Fruit fly (Drosophila melanogaster) whole organism, pupa: ENCODE data around the gene CG5225.

Experiments used
- CG10348 ChIP-seq: fragments of 200-800 bp; sonication (Bioruptor generic); IDR thresholded peaks from 2 replicates; pipeline ENCODE4 v1.3.6; 2022; ENCODE audit warnings: missing biosample characterization, missing genetic modification characterization
- CG12605 ChIP-seq: fragments of 200-800 bp; sonication (Bioruptor generic); IDR thresholded peaks from 2 replicates; pipeline ENCODE4 v1.3.6; 2022; ENCODE audit warnings: missing biosample characterization, missing genetic modification characterization
- CG13204 ChIP-seq: fragments of 200-800 bp; sonication (Bioruptor generic); optimal IDR thresholded peaks from 2 replicates; lab custom pipeline; 2018; ENCODE audit warnings: missing biosample characterization, mild to moderate bottlenecking, missing genetic modification characterization, moderate library complexity
- CG14655 ChIP-seq: fragments of 200-800 bp; sonication (Bioruptor generic); optimal IDR thresholded peaks from 3 replicates; lab custom pipeline; 2017; ENCODE audit warnings: mild to moderate bottlenecking, missing biosample characterization, missing genetic modification reagents, missing genetic modification characterization
- CG15710 ChIP-seq: fragments of 200-800 bp; sonication (Bioruptor generic); optimal IDR thresholded peaks from 2 replicates; lab custom pipeline; 2018; ENCODE audit warnings: missing biosample characterization, mild to moderate bottlenecking, missing genetic modification characterization, moderate library complexity
- CG17806 ChIP-seq: fragments of 200-800 bp; sonication (Bioruptor generic); optimal IDR thresholded peaks from 2 replicates; lab custom pipeline; 2018; ENCODE audit warnings: missing biosample characterization, mild to moderate bottlenecking, missing genetic modification characterization, moderate library complexity
- CG32121 ChIP-seq: fragments of 200-800 bp; sonication (Bioruptor generic); IDR thresholded peaks from 2 replicates; pipeline ENCODE4 v1.3.6; 2022; ENCODE audit warnings: missing biosample characterization, missing genetic modification characterization
- CG34367 ChIP-seq: fragments of 200-800 bp; sonication (Bioruptor generic); optimal IDR thresholded peaks from 2 replicates; lab custom pipeline; 2018; ENCODE audit warnings: missing biosample characterization, mild to moderate bottlenecking, missing genetic modification characterization
- CG4496 ChIP-seq: fragments of 200-800 bp; sonication (Bioruptor generic); IDR thresholded peaks from 3 replicates; pipeline ENCODE4 v1.3.6; 2022; ENCODE audit warnings: missing biosample characterization, missing genetic modification characterization
- CG8159 ChIP-seq: fragments of 200-800 bp; sonication (Bioruptor generic); optimal IDR thresholded peaks from 3 replicates; lab custom pipeline; 2018; ENCODE audit warnings: missing biosample characterization, mild to moderate bottlenecking, missing genetic modification characterization, moderate library complexity
- CG8301 ChIP-seq: fragments of 200-800 bp; sonication (Bioruptor generic); optimal IDR thresholded peaks from 2 replicates; lab custom pipeline; 2018; ENCODE audit warnings: missing biosample characterization, mild to moderate bottlenecking, missing genetic modification characterization
- CG9948 ChIP-seq: fragments of 200-800 bp; sonication (Bioruptor generic); optimal IDR thresholded peaks from 2 replicates; lab custom pipeline; 2018; ENCODE audit warnings: missing biosample characterization, mild to moderate bottlenecking, missing genetic modification characterization, moderate library complexity
- D1 ChIP-seq: fragments of 200-800 bp; sonication (Bioruptor generic); optimal IDR thresholded peaks from 2 replicates; lab custom pipeline; 2018; ENCODE audit warnings: missing biosample characterization, mild to moderate bottlenecking, missing genetic modification characterization, moderate library complexity
- EcR ChIP-seq: fragments of 200-800 bp; sonication (Bioruptor generic); optimal IDR thresholded peaks from 3 replicates; lab custom pipeline; 2019; ENCODE audit warnings: missing biosample characterization, missing genetic modification characterization, mild to moderate bottlenecking, moderate library complexity, missing genetic modification reagents
- Ets98B ChIP-seq: fragments of 200-800 bp; sonication (Bioruptor generic); IDR thresholded peaks from 2 replicates; pipeline ENCODE4 v1.3.6; 2022; ENCODE audit warnings: missing biosample characterization, missing genetic modification characterization
- Pif1A ChIP-seq: fragments of 200-800 bp; sonication (Bioruptor generic); optimal IDR thresholded peaks from 3 replicates; lab custom pipeline; 2016; ENCODE audit warnings: missing biosample characterization, missing genetic modification characterization
- Pif1B ChIP-seq: fragments of 200-800 bp; sonication (Bioruptor generic); optimal IDR thresholded peaks from 3 replicates; lab custom pipeline; 2016; ENCODE audit warnings: missing biosample characterization, missing genetic modification characterization
- Snoo ChIP-seq: fragments of 200-800 bp; sonication (Bioruptor generic); optimal IDR thresholded peaks from 3 replicates; lab custom pipeline; 2017; ENCODE audit warnings: missing biosample characterization, mild to moderate bottlenecking, missing genetic modification characterization, inconsistent platforms
- fd96Ca ChIP-seq: fragments of 200-800 bp; sonication (Bioruptor generic); IDR thresholded peaks from 3 replicates; pipeline ENCODE4 v1.3.6; 2022; ENCODE audit warnings: missing biosample characterization, missing genetic modification characterization
- gl ChIP-seq: fragments of 200-800 bp; sonication (Bioruptor generic); optimal IDR thresholded peaks from 2 replicates; lab custom pipeline; 2018; ENCODE audit warnings: missing biosample characterization, mild to moderate bottlenecking, missing genetic modification characterization
- rn ChIP-seq: fragments of 200-800 bp; sonication (Bioruptor generic); IDR thresholded peaks from 2 replicates; pipeline ENCODE4 v1.3.6; 2022; ENCODE audit warnings: missing biosample characterization, missing genetic modification characterization

Gene CG5225

dm6 chr3R:17062705-17063104 is 34.2 kb downstream of the CG5225 start:
- TF ChIP-seq CG4496 (GFP tag; lab: Robert Waterston, UW) (0 out of 3 replicates have a peak, but pooled peaks have one; percentile 47), CG34367 (tag; lab: Kevin White, UChicago) (no peak)

dm6 chr3R:17063763-17064162 is 35.3 kb downstream of the CG5225 start:
- TF ChIP-seq CG8159 (no peak), CG4496 (GFP tag; lab: Robert Waterston, UW) (0 out of 3 replicates have a peak, but pooled peaks have one; percentile 17)

dm6 chr3R:17065018-17065784 is 36.7 kb downstream of the CG5225 start:
- TF ChIP-seq CG10348 (GFP tag; lab: Robert Waterston, UW) (peak; percentile 35; the same call in 1 of the 2 replicates), CG13204 (GFP tag; lab: Kevin White, UChicago) (peak; percentile 92), CG9948 (tag; lab: Kevin White, UChicago) (peak; percentile 94), gl (peak; percentile 74), CG8301 (tag; lab: Kevin White, UChicago) (peak; percentile 95), CG34367 (tag; lab: Kevin White, UChicago) (peak; percentile 86), fd96Ca (GFP tag; lab: Robert Waterston, UW) (peak; percentile 71), rn (GFP tag; lab: Robert Waterston, UW) (peak; percentile 51), EcR (GFP tag; lab: Kevin White, UChicago) (peak; percentile 81), Ets98B (GFP tag; lab: Robert Waterston, UW) (peak; percentile 89), CG17806 (tag; lab: Kevin White, UChicago) (peak; percentile 92), CG4496 (GFP tag; lab: Robert Waterston, UW) (peak; percentile 87), Pif1A (GFP tag; lab: Kevin White, UChicago) (peak; percentile 94), CG32121 (GFP tag; lab: Robert Waterston, UW) (peak; percentile 88; the same call in 1 of the 2 replicates), Pif1B (GFP tag; lab: Kevin White, UChicago) (peak; percentile 95), CG8159 (peak; percentile 92), CG15710 (tag; lab: Kevin White, UChicago) (peak; percentile 85), CG12605 (peak; percentile 78), Snoo (tag; lab: Kevin White, UChicago) (peak; percentile 94), D1 (peak; percentile 85), CG14655 (GFP tag; lab: Kevin White, UChicago) (peak; percentile 92)
- TF ChIP-seq, all 21 proteins: peak for 21

dm6 chr3R:17066077-17066476 is 37.6 kb downstream of the CG5225 start:
- TF ChIP-seq CG15710 (tag; lab: Kevin White, UChicago) (no peak), Snoo (tag; lab: Kevin White, UChicago) (no peak), CG12605 (no peak), CG34367 (tag; lab: Kevin White, UChicago) (no peak), CG17806 (tag; lab: Kevin White, UChicago) (no peak), CG4496 (GFP tag; lab: Robert Waterston, UW) (no peak), CG8159 (no peak), gl (no peak), fd96Ca (GFP tag; lab: Robert Waterston, UW) (no peak), Ets98B (GFP tag; lab: Robert Waterston, UW) (no peak), CG32121 (GFP tag; lab: Robert Waterston, UW) (no peak), CG10348 (GFP tag; lab: Robert Waterston, UW) (no peak), CG14655 (GFP tag; lab: Kevin White, UChicago) (no peak), Pif1B (GFP tag; lab: Kevin White, UChicago) (no peak), Pif1A (GFP tag; lab: Kevin White, UChicago) (no peak), CG13204 (GFP tag; lab: Kevin White, UChicago) (no peak), EcR (GFP tag; lab: Kevin White, UChicago) (no peak), CG9948 (tag; lab: Kevin White, UChicago) (no peak), D1 (no peak), CG8301 (tag; lab: Kevin White, UChicago) (no peak)

dm6 chr3R:17066828-17067430 is 38.4 kb downstream of the CG5225 start:
- TF ChIP-seq CG8301 (tag; lab: Kevin White, UChicago) (no peak), CG4496 (GFP tag; lab: Robert Waterston, UW) (0 out of 3 replicates have a peak, but pooled peaks have one; percentile 16), CG32121 (GFP tag; lab: Robert Waterston, UW) (peak; percentile 28; the same call in 1 of the 2 replicates), EcR (GFP tag; lab: Kevin White, UChicago) (peak; percentile 43), Ets98B (GFP tag; lab: Robert Waterston, UW) (no peak), CG10348 (GFP tag; lab: Robert Waterston, UW) (no peak)

dm6 chr3R:17067721-17068120 is 39.2 kb downstream of the CG5225 start:
- no peak for TF ChIP-seq CG10348 (GFP tag; lab: Robert Waterston, UW)
- TF ChIP-seq fd96Ca (GFP tag; lab: Robert Waterston, UW) = no peak
- TF ChIP-seq CG4496 (GFP tag; lab: Robert Waterston, UW) = no peak
- TF ChIP-seq EcR (GFP tag; lab: Kevin White, UChicago) = no peak
- no peak for TF ChIP-seq CG8301 (tag; lab: Kevin White, UChicago)
- no peak for TF ChIP-seq CG15710 (tag; lab: Kevin White, UChicago)
- no peak for TF ChIP-seq D1
- TF ChIP-seq Pif1B (GFP tag; lab: Kevin White, UChicago) = no peak
- no peak for TF ChIP-seq CG12605
- TF ChIP-seq CG32121 (GFP tag; lab: Robert Waterston, UW) = no peak
